Worm (Caenorhabditis elegans) whole organism, late embryonic: ENCODE measurements around the gene F42A6.6.

Experiments
- C08G9.2 ChIP-seq: sonication (generic microtip); optimal IDR thresholded peaks from 2 replicates; lab custom pipeline; 2016; ENCODE audit warnings: mild to moderate bottlenecking, missing genetic modification characterization, moderate library complexity, missing compliant biosample characterization
- ceh-30 ChIP-seq: fragments of 150-350 bp; optimal IDR thresholded peaks from 2 replicates; lab custom pipeline; 2014; ENCODE audit warnings: missing biosample characterization, missing genetic modification characterization
- ceh-6 ChIP-seq: fragments of 200-800 bp; sonication (Bioruptor generic); optimal IDR thresholded peaks from 2 replicates; lab custom pipeline; 2018; ENCODE audit warnings: mild to moderate bottlenecking, missing genetic modification characterization, missing compliant biosample characterization
- che-1 ChIP-seq: sonication (generic microtip); optimal IDR thresholded peaks from 2 replicates; lab custom pipeline; 2016; ENCODE audit warnings: mild to moderate bottlenecking, missing genetic modification characterization, missing compliant biosample characterization
- dmd-4 ChIP-seq: sonication (generic microtip); optimal IDR thresholded peaks from 2 replicates; lab custom pipeline; 2016; ENCODE audit warnings: borderline replicate concordance, missing genetic modification characterization, missing compliant biosample characterization
- elt-4 ChIP-seq: sonication (generic microtip); optimal IDR thresholded peaks from 2 replicates; lab custom pipeline; 2016; ENCODE audit warnings: missing genetic modification characterization, missing compliant biosample characterization
- hlh-15 ChIP-seq: sonication (generic microtip); optimal IDR thresholded peaks from 2 replicates; lab custom pipeline; 2016; ENCODE audit warnings: missing genetic modification characterization, missing compliant biosample characterization
- hlh-30 ChIP-seq: sonication (generic microtip); optimal IDR thresholded peaks from 2 replicates; lab custom pipeline; 2017; ENCODE audit warnings: antibody characterized with exemption, missing genetic modification characterization, missing compliant biosample characterization; ENCODE audit not compliant: insufficient read depth
- lin-11 ChIP-seq: fragments of 200-800 bp; sonication (Bioruptor generic); optimal IDR thresholded peaks from 2 replicates; lab custom pipeline; 2018; ENCODE audit warnings: mild to moderate bottlenecking, missing genetic modification characterization, missing compliant biosample characterization
- nfya-1 ChIP-seq: sonication (generic microtip); optimal IDR thresholded peaks from 2 replicates; lab custom pipeline; 2017; ENCODE audit warnings: missing genetic modification characterization, mild to moderate bottlenecking, missing compliant biosample characterization, antibody characterized with exemption, moderate library complexity
- pag-3 ChIP-seq: sonication (generic microtip); optimal IDR thresholded peaks from 2 replicates; lab custom pipeline; 2016; ENCODE audit warnings: missing compliant biosample characterization, missing genetic modification characterization, borderline replicate concordance
- pat-9 ChIP-seq: fragments of 200-800 bp; sonication (Bioruptor generic); optimal IDR thresholded peaks from 2 replicates; lab custom pipeline; 2018; ENCODE audit warnings: mild to moderate bottlenecking, missing genetic modification characterization, moderate library complexity, missing compliant biosample characterization
- pax-1 ChIP-seq: fragments of 150-350 bp; optimal IDR thresholded peaks from 2 replicates; lab custom pipeline; 2014; ENCODE audit warnings: missing biosample characterization, missing genetic modification characterization
- pqm-1 ChIP-seq: sonication (generic microtip); optimal IDR thresholded peaks from 2 replicates; lab custom pipeline; 2016; ENCODE audit warnings: missing genetic modification characterization, missing compliant biosample characterization
- pros-1 ChIP-seq: fragments of 150-350 bp; optimal IDR thresholded peaks from 2 replicates; lab custom pipeline; 2014; ENCODE audit warnings: missing biosample characterization, missing genetic modification reagents, missing genetic modification characterization
- rnt-1 ChIP-seq: sonication (generic microtip); optimal IDR thresholded peaks from 2 replicates; lab custom pipeline; 2016; ENCODE audit warnings: missing genetic modification characterization, missing compliant biosample characterization
- unc-42 ChIP-seq: sonication (generic microtip); optimal IDR thresholded peaks from 2 replicates; lab custom pipeline; 2016; ENCODE audit warnings: missing genotype, missing genetic modification characterization, missing compliant biosample characterization
- unc-55 ChIP-seq: sonication (generic microtip); optimal IDR thresholded peaks from 2 replicates; lab custom pipeline; 2017; ENCODE audit warnings: missing biosample characterization, missing genetic modification reagents, missing genetic modification characterization

Gene F42A6.6

DNA sequence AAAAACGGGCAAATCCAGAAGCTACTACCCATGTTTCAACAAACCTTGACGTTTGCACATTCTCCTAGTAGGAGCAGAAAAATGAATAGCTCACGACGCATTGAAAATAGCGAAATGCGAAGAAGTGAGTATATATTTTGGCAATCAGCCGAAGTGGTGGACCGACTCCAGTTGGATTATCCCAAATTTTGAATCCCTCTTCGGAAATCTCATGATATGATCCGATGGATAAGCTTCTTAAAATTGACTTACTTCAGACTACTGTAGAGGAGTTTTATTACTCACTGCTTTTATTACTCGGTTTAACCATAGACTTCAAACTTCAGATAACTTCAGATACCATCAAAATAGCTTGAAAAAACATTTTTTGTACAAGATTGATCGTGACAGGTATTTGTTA lies 47.4 kb downstream of the F42A6.6 start, which contains the start of gene gcy-23:
TSS of gene gcy-23 (minus strand) at position 101 of the 400 bp plus-strand sequence.
- TF ChIP-seq lin-11 (tag; lab: Kevin White, UChicago) (no peak), pros-1 (no peak), che-1 (tag; lab: Kevin White, UChicago) (no peak), ceh-30 (tag; lab: Kevin White, UChicago) (no peak), pax-1 (tag; lab: Kevin White, UChicago) (no peak), unc-55 (GFP tag; lab: Kevin White, UChicago) (no peak), ceh-6 (GFP tag; lab: Kevin White, UChicago) (no peak), unc-42 (tag; lab: Kevin White, UChicago) (no peak), nfya-1 (tag; lab: Kevin White, UChicago) (no peak), hlh-30 (no peak), C08G9.2 (tag; lab: Kevin White, UChicago) (no peak), rnt-1 (tag; lab: Kevin White, UChicago) (no peak), dmd-4 (tag; lab: Kevin White, UChicago) (no peak), hlh-15 (no peak), elt-4 (no peak), pqm-1 (no peak), pat-9 (tag; lab: Kevin White, UChicago) (no peak), pag-3 (tag; lab: Kevin White, UChicago) (no peak)
